Fruit fly (Drosophila melanogaster): ENCODE data around the gene CG12659.

- no peak for TF ChIP-seq ttk (optimal IDR thresholded peaks at IDR 0.05)
- no peak for TF ChIP-seq insv (optimal IDR thresholded peaks at IDR 0.05)
- no peak for TF ChIP-seq psq (optimal IDR thresholded peaks at IDR 0.05)
- no peak for TF ChIP-seq Sin3A (optimal IDR thresholded peaks at IDR 0.05)
- no peak for TF ChIP-seq h (optimal IDR thresholded peaks at IDR 0.05)
- TF ChIP-seq Myc (optimal IDR thresholded peaks at IDR 0.05): no peak
These were observed at the start of gene CG12659, which contains the start of gene Crag for dm6 chrX:8591685-8592127.
